Fruit fly (Drosophila melanogaster) whole organism, embryonic: ENCODE measurements around the gene CG12017.

ENCODE experiments used
- CG12219 ChIP-seq: fragments of 200-800 bp; sonication (Bioruptor generic); optimal IDR thresholded peaks from 3 replicates; lab custom pipeline; 2018; ENCODE audit warnings: missing biosample characterization, mild to moderate bottlenecking, missing genetic modification characterization
- CG12769 ChIP-seq: fragments of 200-800 bp; sonication (Bioruptor generic); optimal IDR thresholded peaks from 2 replicates; lab custom pipeline; 2019; ENCODE audit warnings: missing biosample characterization, mild to moderate bottlenecking, missing genetic modification characterization, moderate library complexity
- CG13424 ChIP-seq: fragments of 200-800 bp; sonication (Bioruptor generic); optimal IDR thresholded peaks from 2 replicates; lab custom pipeline; 2019; ENCODE audit warnings: missing biosample characterization, mild to moderate bottlenecking, missing genetic modification characterization, moderate library complexity
- CG14860 ChIP-seq: fragments of 200-800 bp; sonication (Bioruptor generic); IDR thresholded peaks from 3 replicates; pipeline ENCODE4 v1.3.6; 2022; ENCODE audit warnings: missing biosample characterization, missing genetic modification characterization; ENCODE audit not compliant: partially characterized antibody
- CG15601 ChIP-seq: fragments of 200-800 bp; sonication (Bioruptor generic); optimal IDR thresholded peaks from 3 replicates; lab custom pipeline; 2019; ENCODE audit warnings: missing biosample characterization, mild to moderate bottlenecking, missing genetic modification characterization, moderate library complexity
- CG1602 ChIP-seq: fragments of 200-800 bp; sonication (Bioruptor generic); optimal IDR thresholded peaks from 3 replicates; lab custom pipeline; 2016; ENCODE audit warnings: missing biosample characterization, missing genetic modification characterization
- CG17568 ChIP-seq: fragments of 200-800 bp; sonication (Bioruptor generic); optimal IDR thresholded peaks from 2 replicates; lab custom pipeline; 2018; ENCODE audit warnings: missing biosample characterization, mild to moderate bottlenecking, missing genetic modification characterization, moderate library complexity
- CG18764 ChIP-seq: fragments of 200-800 bp; sonication (Bioruptor generic); optimal IDR thresholded peaks from 3 replicates; lab custom pipeline; 2016; ENCODE audit warnings: missing biosample characterization, missing genetic modification characterization
- CG31224 ChIP-seq: fragments of 200-800 bp; sonication (Bioruptor generic); IDR thresholded peaks from 2 replicates; pipeline ENCODE4 v1.3.6; 2022; ENCODE audit warnings: missing biosample characterization, missing genetic modification characterization
- CG34422 ChIP-seq: fragments of 200-800 bp; sonication (Bioruptor generic); IDR thresholded peaks from 3 replicates; pipeline ENCODE4 v1.3.6; 2022; ENCODE audit warnings: missing biosample characterization, missing genetic modification characterization
- CG3838 ChIP-seq: fragments of 200-800 bp; sonication (Bioruptor generic); optimal IDR thresholded peaks from 3 replicates; lab custom pipeline; 2016; ENCODE audit warnings: missing biosample characterization, missing genetic modification characterization
- CG3847 ChIP-seq: fragments of 200-800 bp; sonication (Bioruptor generic); IDR thresholded peaks from 2 replicates; pipeline ENCODE4 v1.3.6; 2022; ENCODE audit warnings: missing biosample characterization, missing genetic modification characterization
- CG4854 ChIP-seq: fragments of 200-800 bp; sonication (Bioruptor generic); optimal IDR thresholded peaks from 2 replicates; lab custom pipeline; 2016; ENCODE audit warnings: missing biosample characterization, missing genetic modification characterization, inconsistent platforms
- CG6689 ChIP-seq: fragments of 200-800 bp; sonication (Bioruptor generic); IDR thresholded peaks from 2 replicates; pipeline ENCODE4 v1.3.6; 2022; ENCODE audit warnings: missing biosample characterization, missing genetic modification characterization
- CG6854 ChIP-seq: fragments of 200-800 bp; sonication (Bioruptor generic); optimal IDR thresholded peaks from 3 replicates; lab custom pipeline; 2017; ENCODE audit warnings: missing biosample characterization, mild to moderate bottlenecking, missing genetic modification characterization
- CG7745 ChIP-seq: fragments of 200-800 bp; sonication (Bioruptor generic); optimal IDR thresholded peaks from 2 replicates; lab custom pipeline; 2018; ENCODE audit warnings: missing biosample characterization, mild to moderate bottlenecking, missing genetic modification characterization, moderate library complexity
- CG7987 ChIP-seq: fragments of 200-800 bp; sonication (Bioruptor generic); optimal IDR thresholded peaks from 2 replicates; lab custom pipeline; 2018; ENCODE audit warnings: missing biosample characterization, mild to moderate bottlenecking, missing genetic modification characterization, moderate library complexity
- CG8089 ChIP-seq: fragments of 200-800 bp; sonication (Bioruptor generic); optimal IDR thresholded peaks from 3 replicates; lab custom pipeline; 2016; ENCODE audit warnings: missing biosample characterization, missing genetic modification characterization
- CG9932 ChIP-seq: fragments of 200-800 bp; sonication (Bioruptor generic); IDR thresholded peaks from 2 replicates; pipeline ENCODE4 v1.3.6; 2022; ENCODE audit warnings: missing biosample characterization, missing genetic modification characterization
- Camta ChIP-seq: fragments of 200-800 bp; sonication (Bioruptor generic); optimal IDR thresholded peaks from 2 replicates; lab custom pipeline; 2016; ENCODE audit warnings: missing biosample characterization, missing genetic modification characterization
- Chrac-16 ChIP-seq: fragments of 200-800 bp; sonication (Bioruptor generic); optimal IDR thresholded peaks from 3 replicates; lab custom pipeline; 2016; ENCODE audit warnings: missing biosample characterization, missing genetic modification characterization
- Fer1 ChIP-seq: fragments of 200-800 bp; sonication (Bioruptor generic); optimal IDR thresholded peaks from 2 replicates; lab custom pipeline; 2017; ENCODE audit warnings: missing biosample characterization, mild to moderate bottlenecking, missing genetic modification characterization
- H2.0 ChIP-seq: fragments of 200-800 bp; sonication (Bioruptor generic); IDR thresholded peaks from 2 replicates; pipeline ENCODE4 v1.3.6; 2022; ENCODE audit warnings: missing biosample characterization, missing genetic modification characterization
- Med ChIP-seq: fragments of 200-800 bp; sonication (Bioruptor generic); peaks from one replicate; lab custom pipeline; 2016; ENCODE audit warnings: missing biosample characterization, missing genetic modification characterization, mild to moderate bottlenecking, inconsistent platforms, moderate library complexity
- Neu2 ChIP-seq: fragments of 200-800 bp; sonication (Bioruptor generic); optimal IDR thresholded peaks from 3 replicates; lab custom pipeline; 2016; ENCODE audit warnings: missing biosample characterization, missing genetic modification characterization, borderline replicate concordance
- NfI ChIP-seq: fragments of 200-800 bp; sonication (Bioruptor generic); optimal IDR thresholded peaks from 3 replicates; lab custom pipeline; 2018; ENCODE audit warnings: missing biosample characterization, mild to moderate bottlenecking, missing genetic modification characterization, moderate library complexity
- Poxn ChIP-seq: fragments of 200-800 bp; sonication (Bioruptor generic); IDR thresholded peaks from 2 replicates; pipeline ENCODE4 v1.3.6; 2022; ENCODE audit warnings: missing biosample characterization, missing genetic modification characterization
- Scr ChIP-seq: fragments of 200-800 bp; sonication (Bioruptor generic); IDR thresholded peaks from 2 replicates; pipeline ENCODE4 v1.3.6; 2022; ENCODE audit warnings: missing biosample characterization, missing genetic modification characterization; ENCODE audit not compliant: partially characterized antibody
- Sox100B ChIP-seq: fragments of 200-800 bp; sonication (Bioruptor generic); optimal IDR thresholded peaks from 3 replicates; lab custom pipeline; 2018; ENCODE audit warnings: missing biosample characterization, mild to moderate bottlenecking, missing genetic modification characterization
- Sox102F ChIP-seq: fragments of 200-800 bp; sonication (Bioruptor generic); optimal IDR thresholded peaks from 2 replicates; lab custom pipeline; 2018; ENCODE audit warnings: missing biosample characterization, mild to moderate bottlenecking, missing genetic modification characterization, moderate library complexity
- Sry-δ ChIP-seq: fragments of 200-800 bp; sonication (Bioruptor generic); optimal IDR thresholded peaks from 2 replicates; lab custom pipeline; 2016; ENCODE audit warnings: missing biosample characterization, missing genetic modification characterization
- Xrp1 ChIP-seq: fragments of 200-800 bp; sonication (Bioruptor generic); IDR thresholded peaks from 2 replicates; pipeline ENCODE4 v1.3.6; 2022; ENCODE audit warnings: missing biosample characterization, missing genetic modification characterization
- ab ChIP-seq: fragments of 200-800 bp; sonication (Bioruptor generic); optimal IDR thresholded peaks from 2 replicates; lab custom pipeline; 2016; ENCODE audit warnings: missing biosample characterization, missing genetic modification characterization
- ac ChIP-seq: fragments of 200-800 bp; sonication (Bioruptor generic); optimal IDR thresholded peaks from 3 replicates; lab custom pipeline; 2017; ENCODE audit warnings: missing biosample characterization, mild to moderate bottlenecking, missing genetic modification characterization
- bab2 ChIP-seq: fragments of 200-800 bp; sonication (Bioruptor generic); optimal IDR thresholded peaks from 2 replicates; lab custom pipeline; 2016; ENCODE audit warnings: missing biosample characterization, missing genetic modification characterization
- br ChIP-seq: fragments of >200 bp; optimal IDR thresholded peaks from 2 replicates; lab custom pipeline; 2017
- chm ChIP-seq: fragments of 200-800 bp; sonication (Bioruptor generic); IDR thresholded peaks from 2 replicates; pipeline ENCODE4 v1.3.6; 2022; ENCODE audit warnings: missing biosample characterization, missing genetic modification characterization
- crol ChIP-seq: fragments of 200-800 bp; sonication (Bioruptor generic); IDR thresholded peaks from 2 replicates; pipeline ENCODE4 v1.3.6; 2022; ENCODE audit warnings: missing biosample characterization, missing genetic modification characterization
- gce ChIP-seq: fragments of 200-800 bp; sonication (Bioruptor generic); IDR thresholded peaks from 3 replicates; pipeline ENCODE4 v1.3.6; 2022; ENCODE audit warnings: missing biosample characterization, missing genetic modification characterization
- grn ChIP-seq: fragments of 200-800 bp; sonication (Bioruptor generic); optimal IDR thresholded peaks from 3 replicates; lab custom pipeline; 2017; ENCODE audit warnings: missing biosample characterization, missing genetic modification characterization
- lola ChIP-seq, 3 experiments: fragments of >200 bp in 2 of 3; fragments of 200-800 bp in 1 of 3; sonication (Bioruptor generic) in 1 of 3; optimal IDR thresholded peaks; 2 replicates each; lab custom pipeline; 2017 to 2019; ENCODE audit warnings: missing biosample characterization in 3 of 3, missing genetic modification characterization in 3 of 3, mild to moderate bottlenecking in 1 of 3, moderate library complexity in 1 of 3
- lov ChIP-seq, 2 experiments: fragments of 200-800 bp in 1 of 2; fragments of >200 bp in 1 of 2; sonication (Bioruptor generic) in 1 of 2; IDR thresholded peaks in 1 of 2; optimal IDR thresholded peaks in 1 of 2; 2 replicates in 1 of 2; 3 replicates in 1 of 2; pipeline versions ENCODE4 v1.3.6 to Lab custom; 2017 to 2022; ENCODE audit warnings: missing biosample characterization in 1 of 2, missing genetic modification characterization in 1 of 2
- pnt ChIP-seq: fragments of 200-800 bp; sonication (Bioruptor generic); optimal IDR thresholded peaks from 3 replicates; lab custom pipeline; 2016; ENCODE audit warnings: missing biosample characterization, missing genetic modification characterization
- seq ChIP-seq: fragments of 200-800 bp; sonication (Bioruptor generic); IDR thresholded peaks from 2 replicates; pipeline ENCODE4 v1.3.6; 2022; ENCODE audit warnings: missing biosample characterization, missing genetic modification characterization
- stwl ChIP-seq: fragments of 200-800 bp; sonication (Bioruptor generic); optimal IDR thresholded peaks from 3 replicates; lab custom pipeline; 2018; ENCODE audit warnings: missing biosample characterization, mild to moderate bottlenecking, missing genetic modification characterization, moderate library complexity
- tll ChIP-seq, 2 experiments: fragments of 200-800 bp in 1 of 2; fragments of >200 bp in 1 of 2; sonication (Bioruptor generic) in 1 of 2; optimal IDR thresholded peaks; 2 replicates each; lab custom pipeline; 2017 to 2019; ENCODE audit warnings: missing biosample characterization in 2 of 2, missing genetic modification characterization in 2 of 2, mild to moderate bottlenecking in 1 of 2, moderate library complexity in 1 of 2
- z ChIP-seq: fragments of 200-800 bp; sonication (Bioruptor generic); IDR thresholded peaks from 3 replicates; pipeline ENCODE4 v1.3.6; 2022; ENCODE audit warnings: missing biosample characterization, missing genetic modification characterization
- zen2 ChIP-seq: fragments of 200-800 bp; sonication (Bioruptor generic); IDR thresholded peaks from 3 replicates; pipeline ENCODE4 v1.3.6; 2022; ENCODE audit warnings: missing biosample characterization, missing genetic modification characterization; ENCODE audit not compliant: partially characterized antibody

Gene CG12017

DNA sequence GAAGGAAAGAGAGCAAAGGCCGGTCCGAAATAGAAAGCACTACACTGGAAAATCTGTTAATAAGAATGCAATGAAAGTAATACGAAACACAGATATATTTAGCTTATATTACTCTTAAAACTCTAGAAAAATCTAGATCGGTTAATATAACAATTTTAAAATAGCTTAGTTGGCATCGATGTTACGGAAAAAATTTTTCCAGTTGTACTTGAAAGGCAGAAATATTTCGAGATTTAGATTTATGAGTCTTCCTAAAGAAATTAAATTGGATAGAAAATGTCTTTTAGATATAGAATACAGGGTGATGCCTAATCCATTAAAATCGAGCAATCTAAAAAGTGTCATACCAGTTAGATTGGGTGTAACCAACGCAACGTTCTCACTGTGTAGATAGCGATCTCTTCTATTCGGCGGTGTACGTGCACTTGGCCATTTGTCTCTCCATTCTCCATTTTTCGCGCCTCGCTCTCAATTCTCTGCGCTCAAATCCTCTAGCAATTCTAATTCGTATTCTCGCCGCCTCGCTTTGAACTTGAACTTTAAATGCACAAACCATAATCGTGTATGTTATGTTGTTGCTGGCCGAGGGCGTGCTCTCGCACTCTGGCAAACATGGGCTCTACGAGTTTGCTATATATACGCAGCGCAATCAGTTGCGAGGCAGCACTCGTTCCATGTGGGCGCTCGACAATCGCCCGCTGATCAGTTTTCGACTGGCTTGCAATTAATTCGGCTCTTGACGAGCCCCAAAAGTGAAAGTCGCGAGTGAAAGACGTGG, 29.9 kb upstream of the CG12017 start (continued):
- TF ChIP-seq lov (optimal IDR thresholded peaks at IDR 0.05; lab: Kevin White, UChicago) = no peak
- peak; percentile 61; the same call in 1 of the 3 replicates for TF ChIP-seq lov (GFP tag; IDR thresholded peaks at IDR 0.05; lab: Robert Waterston, UW)
- no peak for TF ChIP-seq CG7745 (tag; lab: Kevin White, UChicago)
- peak; percentile 90 for TF ChIP-seq CG3838
- TF ChIP-seq CG6854 = peak; percentile 90
- TF ChIP-seq br (lab: Kevin White, UChicago) = no peak
- no peak for TF ChIP-seq z (GFP tag; lab: Robert Waterston, UW)
- TF ChIP-seq CG31224 (GFP tag; lab: Robert Waterston, UW) = peak; percentile 70
- TF ChIP-seq CG6689 (GFP tag; lab: Robert Waterston, UW) = peak; percentile 89
- TF ChIP-seq CG12769 = peak; percentile 82
- no peak for TF ChIP-seq CG14860 (GFP tag; lab: Robert Waterston, UW)
- TF ChIP-seq CG15601 (tag; lab: Kevin White, UChicago) = peak; percentile 94
- peak; percentile 94 for TF ChIP-seq Sox102F (GFP tag; lab: Kevin White, UChicago)
- peak; percentile 94 for TF ChIP-seq CG8089 (GFP tag; lab: Kevin White, UChicago)
- peak; percentile 93 for TF ChIP-seq bab2 (GFP tag; lab: Kevin White, UChicago)
- peak; percentile 46 for TF ChIP-seq CG7987 (GFP tag; lab: Kevin White, UChicago)
- peak; percentile 96 for TF ChIP-seq Camta (GFP tag; lab: Kevin White, UChicago)
- TF ChIP-seq pnt (GFP tag; lab: Kevin White, UChicago) = peak; percentile 92
- TF ChIP-seq CG1602 (GFP tag; lab: Kevin White, UChicago) = peak; percentile 97
- peak; percentile 97 for TF ChIP-seq Med
- peak; percentile 88 for TF ChIP-seq Xrp1 (GFP tag; lab: Robert Waterston, UW)
- TF ChIP-seq CG34422 = peak; percentile 79; the same call in 2 of the 3 replicates
- peak; percentile 97 for TF ChIP-seq CG13424
- no peak for TF ChIP-seq stwl (tag; lab: Kevin White, UChicago)
- TF ChIP-seq grn (GFP tag; lab: Kevin White, UChicago) = peak; percentile 99
- TF ChIP-seq Neu2 (GFP tag; lab: Kevin White, UChicago) = peak; percentile 64
- peak; percentile 98 for TF ChIP-seq Sox100B (GFP tag; lab: Kevin White, UChicago)
- TF ChIP-seq CG3847 = peak; percentile 89
- TF ChIP-seq Sry-δ = peak; percentile 62
- peak; percentile 88 for TF ChIP-seq CG4854
- peak; percentile 17 to 26 for TF ChIP-seq tll (GFP tag; optimal IDR thresholded peaks at IDR 0.05; lab: Kevin White, UChicago)
- peak; percentile 86 for TF ChIP-seq CG12219
- peak; percentile 58; the same call in 1 of the 2 replicates for TF ChIP-seq Poxn (GFP tag; lab: Robert Waterston, UW)
- peak; percentile 93 for TF ChIP-seq NfI
- TF ChIP-seq ac = peak; percentile 45
- peak; percentile 83 for TF ChIP-seq CG17568 (GFP tag; lab: Kevin White, UChicago)
- peak; percentile 94 for TF ChIP-seq Chrac-16 (GFP tag; lab: Kevin White, UChicago)
- peak; percentile 87 for TF ChIP-seq CG9932 (GFP tag; lab: Robert Waterston, UW)
- no peak for TF ChIP-seq chm (GFP tag; lab: Robert Waterston, UW)
- no peak for TF ChIP-seq crol (GFP tag; lab: Robert Waterston, UW)
- TF ChIP-seq zen2 (GFP tag; lab: Robert Waterston, UW) = 0 out of 3 replicates have a peak, but pooled peaks have one; percentile 6
- peak; percentile 79 for TF ChIP-seq H2.0
- TF ChIP-seq lola (GFP tag; optimal IDR thresholded peaks at IDR 0.05; lab: Kevin White, UChicago) = peak in 1 of 3 experiments; percentile 97
- no peak for TF ChIP-seq Scr (GFP tag; lab: Robert Waterston, UW)
- peak; percentile 91 for TF ChIP-seq Fer1
- peak; percentile 82 for TF ChIP-seq seq (GFP tag; lab: Robert Waterston, UW)
- TF ChIP-seq gce (GFP tag; lab: Robert Waterston, UW) = peak; percentile 77; the same call in 1 of the 3 replicates
- peak; percentile 92 for TF ChIP-seq ab
- TF ChIP-seq CG18764 (GFP tag; lab: Kevin White, UChicago) = peak; percentile 88
